Fruit fly (Drosophila melanogaster): ENCODE results near the gene Set.

Set gene

DNA sequence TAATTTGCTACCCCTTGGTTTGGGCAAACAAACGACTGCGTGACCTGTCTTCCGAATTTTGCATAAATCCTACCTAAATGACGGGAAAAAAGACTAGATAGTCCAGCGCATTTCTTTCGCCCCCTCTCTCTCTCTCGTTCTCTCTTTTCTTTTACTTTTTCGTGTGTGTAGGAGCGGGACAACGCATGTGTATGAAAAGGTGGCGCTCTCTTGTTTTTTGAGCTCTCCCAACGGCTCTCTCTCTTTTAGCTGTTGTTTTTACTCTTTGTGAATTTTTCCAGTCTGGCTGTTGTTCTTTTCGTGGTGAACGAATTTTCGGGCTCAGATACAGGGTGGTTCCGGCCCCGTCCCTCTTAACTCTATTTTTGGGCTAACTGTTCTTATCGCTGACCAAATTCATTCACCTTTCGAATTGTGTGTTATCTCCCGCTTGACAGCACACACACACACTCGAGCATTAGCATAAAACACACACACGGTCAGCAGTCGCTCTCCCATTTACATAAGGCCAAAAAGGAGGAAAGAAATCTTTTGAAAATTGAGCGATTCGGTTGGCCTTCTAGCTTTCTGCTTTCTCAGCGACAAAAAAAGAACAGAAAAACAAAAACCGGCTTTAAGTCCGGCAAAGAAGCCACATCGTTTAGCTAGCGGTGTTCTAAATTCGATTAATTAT, 28.3 kb downstream of the Set start (continued):
- TF ChIP-seq CG3281 (GFP tag; optimal IDR thresholded peaks at IDR 0.05) (peak; percentile 12), CG12769 (tag; optimal IDR thresholded peaks at IDR 0.05) (peak; percentile 63), HmgZ (tag; optimal IDR thresholded peaks at IDR 0.05) (peak; percentile 59), Hr78 (GFP tag; optimal IDR thresholded peaks at IDR 0.05) (no peak), exex (tag; optimal IDR thresholded peaks at IDR 0.05) (peak; percentile 10), CG17385 (GFP tag; optimal IDR thresholded peaks at IDR 0.05) (peak; percentile 17), ewg (GFP tag; optimal IDR thresholded peaks at IDR 0.05) (no peak), grn (GFP tag; optimal IDR thresholded peaks at IDR 0.05) (peak; percentile 23), CG34376 (GFP tag; optimal IDR thresholded peaks at IDR 0.05) (peak; percentile 38)

- TF ChIP-seq CG11093 (GFP tag; IDR thresholded peaks at IDR 0.05) (no peak), dmrt11E (tag; optimal IDR thresholded peaks at IDR 0.05) (no peak), CG8924 (tag; optimal IDR thresholded peaks at IDR 0.05) (peak; percentile 14), Fer1 (GFP tag; optimal IDR thresholded peaks at IDR 0.05) (no peak), CG34224 (GFP tag; IDR thresholded peaks at IDR 0.05; ENCODE audit: partially characterized antibody) (no peak), CG11695 (GFP tag; IDR thresholded peaks at IDR 0.05) (no peak), Rfx (GFP tag; IDR thresholded peaks at IDR 0.05) (no peak), pzg (GFP tag; optimal IDR thresholded peaks at IDR 0.05) (no peak), vvl (GFP tag; IDR thresholded peaks at IDR 0.05) (no peak), CG17802 (tag; optimal IDR thresholded peaks at IDR 0.05) (no peak), D19B (GFP tag; optimal IDR thresholded peaks at IDR 0.05) (no peak), sens-2 (GFP tag; IDR thresholded peaks at IDR 0.05) (no peak), BEAF-32 (GFP tag; optimal IDR thresholded peaks at IDR 0.05) (no peak), Hand (GFP tag; optimal IDR thresholded peaks at IDR 0.05) (no peak), Tbp (GFP tag; optimal IDR thresholded peaks at IDR 0.05) (no peak), CG11723 (GFP tag; optimal IDR thresholded peaks at IDR 0.05) (peak; percentile 8), CG15073 (GFP tag; optimal IDR thresholded peaks at IDR 0.05) (no peak), Sry-β (GFP tag; optimal IDR thresholded peaks at IDR 0.05) (no peak), CG8089 (GFP tag; optimal IDR thresholded peaks at IDR 0.05) (no peak), Lhr (GFP tag; optimal IDR thresholded peaks at IDR 0.05) (no peak), CG15514 (GFP tag; optimal IDR thresholded peaks at IDR 0.05) (peak; percentile 41), gro (GFP tag; optimal IDR thresholded peaks at IDR 0.05) (no peak), CG13775 (GFP tag; optimal IDR thresholded peaks at IDR 0.05) (no peak), nau (GFP tag; optimal IDR thresholded peaks at IDR 0.05) (no peak), zen2 (GFP tag; IDR thresholded peaks at IDR 0.05; ENCODE audit: partially characterized antibody) (no peak), sim (GFP tag; IDR thresholded peaks at IDR 0.05) (no peak), CG4360 (GFP tag; IDR thresholded peaks at IDR 0.05) (no peak), CG9215 (GFP tag; IDR thresholded peaks at IDR 0.05) (no peak), CG8944 (GFP tag; optimal IDR thresholded peaks at IDR 0.05) (no peak), CG10209 (GFP tag; optimal IDR thresholded peaks at IDR 0.05) (peak; percentile 8), CG10274 (GFP tag; optimal IDR thresholded peaks at IDR 0.05) (no peak), GATAe (GFP tag; conservative IDR thresholded peaks at IDR 0.05) (no peak), stwl (tag; optimal IDR thresholded peaks at IDR 0.05) (no peak), vfl (GFP tag; optimal IDR thresholded peaks at IDR 0.05) (no peak), h (optimal IDR thresholded peaks at IDR 0.05) (no peak), ci (GFP tag; IDR thresholded peaks at IDR 0.05) (no peak), phol (tag; optimal IDR thresholded peaks at IDR 0.05) (no peak), HmgZ (tag; optimal IDR thresholded peaks at IDR 0.05) (no peak), al (GFP tag; IDR thresholded peaks at IDR 0.05) (no peak)
These were observed 29.1 kb downstream of the Set start for dm6 chr3R:15292241-15293004.

Data from whole organism, embryonic.